Fruit fly (Drosophila melanogaster) whole organism, prepupa: ENCODE results near the gene Cul3.
A peak's percentile ranks its signal among the peaks of the same experiment; 100 is the strongest.

Experiments
- Blimp-1 ChIP-seq: fragments of 200-800 bp; sonication (Bioruptor generic); optimal IDR thresholded peaks from 3 replicates; lab custom pipeline; 2017; ENCODE audit warnings: missing biosample characterization, missing genetic modification characterization, mild to moderate bottlenecking, moderate library complexity, missing genetic modification reagents
- CG11294 ChIP-seq: fragments of 200-800 bp; sonication (Bioruptor generic); IDR thresholded peaks from 2 replicates; pipeline ENCODE4 v1.3.6; 2022; ENCODE audit warnings: missing biosample characterization, missing genetic modification characterization
- CG11762 ChIP-seq: fragments of 200-800 bp; sonication (Bioruptor generic); optimal IDR thresholded peaks from 3 replicates; lab custom pipeline; 2016; ENCODE audit warnings: missing biosample characterization, missing genetic modification characterization; ENCODE audit not compliant: insufficient read depth
- CG11902 ChIP-seq: fragments of 200-800 bp; sonication (Bioruptor generic); optimal IDR thresholded peaks from 3 replicates; lab custom pipeline; 2016; ENCODE audit warnings: missing biosample characterization, missing genetic modification characterization
- CG15336 ChIP-seq: fragments of 200-800 bp; sonication (Bioruptor generic); IDR thresholded peaks from 2 replicates; pipeline ENCODE4 v1.3.6; 2022; ENCODE audit warnings: missing biosample characterization, missing genetic modification characterization
- CG1621 ChIP-seq: fragments of 200-800 bp; sonication (Bioruptor generic); optimal IDR thresholded peaks from 3 replicates; lab custom pipeline; 2018; ENCODE audit warnings: missing biosample characterization, mild to moderate bottlenecking, missing genetic modification characterization
- CG16779 ChIP-seq: fragments of 200-800 bp; sonication (Bioruptor generic); optimal IDR thresholded peaks from 3 replicates; lab custom pipeline; 2017; ENCODE audit warnings: missing biosample characterization, mild to moderate bottlenecking, missing genetic modification characterization
- CG3032 ChIP-seq: fragments of 200-800 bp; optimal IDR thresholded peaks from 2 replicates; lab custom pipeline; 2019; ENCODE audit warnings: missing biosample characterization, mild to moderate bottlenecking, missing genetic modification characterization, moderate library complexity
- CG32006 ChIP-seq: fragments of 200-800 bp; sonication (Bioruptor generic); optimal IDR thresholded peaks from 3 replicates; lab custom pipeline; 2017; ENCODE audit warnings: missing biosample characterization, mild to moderate bottlenecking, missing genetic modification characterization
- CG3919 ChIP-seq: fragments of 200-800 bp; sonication (Bioruptor generic); optimal IDR thresholded peaks from 3 replicates; lab custom pipeline; 2016; ENCODE audit warnings: missing biosample characterization, missing genetic modification characterization
- CG4318 ChIP-seq: fragments of 200-800 bp; sonication (Bioruptor generic); optimal IDR thresholded peaks from 3 replicates; lab custom pipeline; 2017; ENCODE audit warnings: missing biosample characterization, mild to moderate bottlenecking, missing genetic modification characterization
- CG6163 ChIP-seq: fragments of 200-800 bp; sonication (Bioruptor generic); IDR thresholded peaks from 3 replicates; pipeline ENCODE4 v1.3.6; 2022; ENCODE audit warnings: missing biosample characterization, missing genetic modification characterization
- CG6276 ChIP-seq: fragments of 200-800 bp; sonication (Bioruptor generic); optimal IDR thresholded peaks from 2 replicates; lab custom pipeline; 2017; ENCODE audit warnings: missing biosample characterization, mild to moderate bottlenecking, missing genetic modification characterization
- CG6808 ChIP-seq: fragments of 200-800 bp; sonication (Bioruptor generic); optimal IDR thresholded peaks from 3 replicates; lab custom pipeline; 2017; ENCODE audit warnings: missing biosample characterization, missing genetic modification characterization, mild to moderate bottlenecking, moderate library complexity, missing genetic modification reagents
- CG6854 ChIP-seq: fragments of 200-800 bp; sonication (Bioruptor generic); optimal IDR thresholded peaks from 2 replicates; lab custom pipeline; 2017; ENCODE audit warnings: missing biosample characterization, mild to moderate bottlenecking, missing genetic modification characterization
- CG7368 ChIP-seq: fragments of 200-800 bp; sonication (Bioruptor generic); optimal IDR thresholded peaks from 3 replicates; lab custom pipeline; 2016; ENCODE audit warnings: missing biosample characterization, missing genetic modification characterization
- CG8119 ChIP-seq: fragments of 200-800 bp; sonication (Bioruptor generic); IDR thresholded peaks from 3 replicates; pipeline ENCODE4 v1.3.6; 2022; ENCODE audit warnings: missing biosample characterization, missing genetic modification characterization
- CG8319 ChIP-seq: fragments of 200-800 bp; sonication (Bioruptor generic); optimal IDR thresholded peaks from 3 replicates; lab custom pipeline; 2016; ENCODE audit warnings: missing biosample characterization, missing genetic modification characterization
- CG8632 ChIP-seq: fragments of 200-800 bp; sonication (Bioruptor generic); optimal IDR thresholded peaks from 3 replicates; lab custom pipeline; 2016; ENCODE audit warnings: missing biosample characterization, missing genetic modification characterization
- CG9139 ChIP-seq: fragments of 200-800 bp; sonication (Bioruptor generic); optimal IDR thresholded peaks from 3 replicates; lab custom pipeline; 2017; ENCODE audit warnings: missing biosample characterization, mild to moderate bottlenecking, missing genetic modification characterization
- Eip75B ChIP-seq: fragments of 200-800 bp; sonication (Bioruptor generic); optimal IDR thresholded peaks from 3 replicates; lab custom pipeline; 2016; ENCODE audit warnings: missing biosample characterization, missing genetic modification characterization
- Eip93F ChIP-seq: fragments of 200-800 bp; sonication (Bioruptor generic); optimal IDR thresholded peaks from 2 replicates; lab custom pipeline; 2016; ENCODE audit warnings: missing biosample characterization, mild to moderate bottlenecking, missing genetic modification characterization
- Ets96B ChIP-seq: fragments of 200-800 bp; optimal IDR thresholded peaks from 2 replicates; lab custom pipeline; 2019; ENCODE audit warnings: missing biosample characterization, mild to moderate bottlenecking, missing genetic modification characterization, moderate library complexity
- Gug ChIP-seq: fragments of 200-800 bp; sonication (Bioruptor generic); IDR thresholded peaks from 2 replicates; pipeline ENCODE4 v1.3.6; 2022; ENCODE audit warnings: missing biosample characterization, missing genetic modification characterization
- Hr39 ChIP-seq: fragments of 200-800 bp; sonication (Bioruptor generic); optimal IDR thresholded peaks from 2 replicates; lab custom pipeline; 2016; ENCODE audit warnings: missing biosample characterization, missing genetic modification characterization
- Hr4 ChIP-seq: fragments of 200-800 bp; sonication (Bioruptor generic); optimal IDR thresholded peaks from 3 replicates; lab custom pipeline; 2016; ENCODE audit warnings: missing biosample characterization, missing genetic modification characterization
- Lpt ChIP-seq: fragments of 200-800 bp; sonication (Bioruptor generic); optimal IDR thresholded peaks from 3 replicates; lab custom pipeline; 2016; ENCODE audit warnings: missing biosample characterization, missing genetic modification characterization
- Met ChIP-seq: fragments of 200-800 bp; sonication (Bioruptor generic); optimal IDR thresholded peaks from 3 replicates; lab custom pipeline; 2016; ENCODE audit warnings: missing biosample characterization, missing genetic modification characterization
- Smox ChIP-seq: fragments of 200-800 bp; sonication (Bioruptor generic); optimal IDR thresholded peaks from 3 replicates; lab custom pipeline; 2016; ENCODE audit warnings: missing biosample characterization, missing genetic modification characterization
- Sox102F ChIP-seq: fragments of 200-800 bp; sonication (Bioruptor generic); optimal IDR thresholded peaks from 2 replicates; lab custom pipeline; 2016; ENCODE audit warnings: missing biosample characterization, mild to moderate bottlenecking, missing genetic modification characterization
- Sox14 ChIP-seq: fragments of 200-800 bp; sonication (Bioruptor generic); optimal IDR thresholded peaks from 3 replicates; lab custom pipeline; 2016; ENCODE audit warnings: missing biosample characterization, missing genetic modification characterization
- achi ChIP-seq: fragments of 200-800 bp; sonication (Bioruptor generic); optimal IDR thresholded peaks from 3 replicates; lab custom pipeline; 2016; ENCODE audit warnings: missing biosample characterization, missing genetic modification characterization
- cyc ChIP-seq: fragments of 200-800 bp; sonication (Bioruptor generic); optimal IDR thresholded peaks from 3 replicates; lab custom pipeline; 2016; ENCODE audit warnings: missing biosample characterization, missing genetic modification characterization
- dac ChIP-seq: fragments of 200-800 bp; sonication (Bioruptor generic); optimal IDR thresholded peaks from 2 replicates; lab custom pipeline; 2017; ENCODE audit warnings: missing biosample characterization, mild to moderate bottlenecking, missing genetic modification characterization
- dsx ChIP-seq: fragments of 200-800 bp; optimal IDR thresholded peaks from 3 replicates; lab custom pipeline; 2019; ENCODE audit warnings: missing biosample characterization, mild to moderate bottlenecking, missing genetic modification characterization, moderate library complexity; ENCODE audit not compliant: poor library complexity, severe bottlenecking
- esn ChIP-seq: fragments of 200-800 bp; sonication (Bioruptor generic); optimal IDR thresholded peaks from 2 replicates; lab custom pipeline; 2016; ENCODE audit warnings: missing biosample characterization, mild to moderate bottlenecking, missing genetic modification characterization, moderate library complexity
- fd59A ChIP-seq: fragments of 200-800 bp; sonication (Bioruptor generic); optimal IDR thresholded peaks from 2 replicates; lab custom pipeline; 2017; ENCODE audit warnings: missing biosample characterization, mild to moderate bottlenecking, missing genetic modification characterization, missing genetic modification reagents
- fd85E ChIP-seq: fragments of 200-800 bp; sonication (Bioruptor generic); optimal IDR thresholded peaks from 3 replicates; lab custom pipeline; 2016; ENCODE audit warnings: missing biosample characterization, missing genetic modification characterization
- lz ChIP-seq: fragments of 200-800 bp; sonication (Bioruptor generic); optimal IDR thresholded peaks from 3 replicates; lab custom pipeline; 2016; ENCODE audit warnings: missing biosample characterization, missing genetic modification characterization
- net ChIP-seq: fragments of 200-800 bp; sonication (Bioruptor generic); optimal IDR thresholded peaks from 3 replicates; lab custom pipeline; 2016; ENCODE audit warnings: missing biosample characterization, missing genetic modification characterization
- pdm3 ChIP-seq: fragments of 200-800 bp; sonication (Bioruptor generic); optimal IDR thresholded peaks from 3 replicates; lab custom pipeline; 2016; ENCODE audit warnings: missing biosample characterization, missing genetic modification characterization
- salr ChIP-seq, 2 experiments: fragments of 200-800 bp; sonication (Bioruptor generic); optimal IDR thresholded peaks; 3 replicates each; lab custom pipeline; 2016 to 2018; ENCODE audit warnings: missing biosample characterization in 2 of 2, missing genetic modification characterization in 2 of 2, mild to moderate bottlenecking in 1 of 2
- spab ChIP-seq: fragments of 200-800 bp; sonication (Bioruptor generic); optimal IDR thresholded peaks from 2 replicates; lab custom pipeline; 2017; ENCODE audit warnings: missing biosample characterization, mild to moderate bottlenecking, missing genetic modification characterization, missing genetic modification reagents
- ss ChIP-seq, 2 experiments: fragments of 200-800 bp; sonication (Bioruptor generic); optimal IDR thresholded peaks; 2 replicates in 1 of 2; 3 replicates in 1 of 2; lab custom pipeline; 2017 to 2018; ENCODE audit warnings: mild to moderate bottlenecking in 2 of 2, missing biosample characterization in 2 of 2, missing genetic modification characterization in 2 of 2, moderate library complexity in 1 of 2
- svp ChIP-seq: fragments of 200-800 bp; sonication (Bioruptor generic); peaks from one replicate; lab custom pipeline; 2016; ENCODE audit warnings: missing biosample characterization, missing genetic modification characterization
- topi ChIP-seq: fragments of 200-800 bp; sonication (Bioruptor generic); optimal IDR thresholded peaks from 3 replicates; lab custom pipeline; 2016; ENCODE audit warnings: missing biosample characterization, missing genetic modification characterization
- vri ChIP-seq: fragments of 200-800 bp; sonication (Bioruptor generic); optimal IDR thresholded peaks from 3 replicates; lab custom pipeline; 2016; ENCODE audit warnings: missing biosample characterization, mild to moderate bottlenecking, missing genetic modification characterization

The Cul3 gene

dm6 chr2L:15280975-15281374 lies 9.2 kb upstream of the Cul3 start (continued):
- TF ChIP-seq Gug (no peak), CG6276 (GFP tag; lab: Kevin White, UChicago) (no peak), dsx (GFP tag; lab: Kevin White, UChicago) (no peak), CG15336 (GFP tag; lab: Robert Waterston, UW) (no peak), CG6163 (GFP tag; lab: Robert Waterston, UW) (no peak), fd59A (GFP tag; lab: Kevin White, UChicago) (no peak), pdm3 (GFP tag; lab: Kevin White, UChicago) (no peak), Smox (GFP tag; lab: Kevin White, UChicago) (peak; percentile 17), CG8119 (GFP tag; lab: Robert Waterston, UW) (no peak), CG11762 (GFP tag; lab: Kevin White, UChicago) (no peak), CG11294 (no peak), svp (peak; percentile 84), ss (GFP tag; optimal IDR thresholded peaks at IDR 0.05; lab: Kevin White, UChicago) (no peak), salr (GFP tag; optimal IDR thresholded peaks at IDR 0.05; lab: Kevin White, UChicago) (no peak), Sox14 (GFP tag; lab: Kevin White, UChicago) (no peak), Hr4 (no peak), net (no peak), CG9139 (no peak), spab (GFP tag; lab: Kevin White, UChicago) (no peak), CG8319 (GFP tag; lab: Kevin White, UChicago) (no peak), Hr39 (GFP tag; lab: Kevin White, UChicago) (peak; percentile 57), dac (GFP tag; lab: Kevin White, UChicago) (no peak), fd85E (GFP tag; lab: Kevin White, UChicago) (no peak)

DNA sequence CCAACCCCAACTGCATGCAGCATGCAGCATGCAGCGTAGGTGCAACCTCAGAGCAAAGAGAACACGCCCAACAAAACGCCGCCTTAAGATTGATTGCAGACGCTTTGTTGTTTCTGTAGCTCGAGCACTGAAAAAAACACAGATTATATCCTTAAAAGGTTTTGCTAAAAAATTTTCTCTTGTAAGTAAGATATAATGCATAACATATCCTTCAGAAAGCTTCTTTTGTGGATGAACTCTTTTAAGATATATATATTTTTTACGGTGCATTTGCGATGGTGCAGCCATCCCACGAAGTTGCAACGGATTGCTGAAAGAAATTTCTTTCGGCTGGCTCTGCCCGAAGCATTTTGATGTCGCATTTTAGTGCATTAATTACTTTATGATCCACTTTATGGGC lies 4.0 kb upstream of the Cul3 start:
- TF ChIP-seq CG16779 (tag; lab: Kevin White, UChicago) (no peak), vri (GFP tag; lab: Kevin White, UChicago) (peak; percentile 1), CG15336 (GFP tag; lab: Robert Waterston, UW) (peak; percentile 28; the same call in 1 of the 2 replicates), CG4318 (no peak), CG8632 (GFP tag; lab: Kevin White, UChicago) (peak; percentile 39), fd59A (GFP tag; lab: Kevin White, UChicago) (peak; percentile 3), dsx (GFP tag; lab: Kevin White, UChicago) (peak; percentile 36), dac (GFP tag; lab: Kevin White, UChicago) (no peak), ss (GFP tag; optimal IDR thresholded peaks at IDR 0.05; lab: Kevin White, UChicago) (no peak), Ets96B (tag; lab: Kevin White, UChicago) (peak; percentile 21), Hr39 (GFP tag; lab: Kevin White, UChicago) (peak; percentile 62), CG8319 (GFP tag; lab: Kevin White, UChicago) (peak; percentile 13), CG32006 (GFP tag; lab: Kevin White, UChicago) (peak; percentile 31), Sox102F (GFP tag; lab: Kevin White, UChicago) (peak; percentile 65), Eip93F (no peak), Lpt (GFP tag; lab: Kevin White, UChicago) (no peak), svp (peak; percentile 86), CG9139 (no peak), fd85E (GFP tag; lab: Kevin White, UChicago) (no peak), Met (peak; percentile 76), CG6163 (GFP tag; lab: Robert Waterston, UW) (peak; percentile 53; the same call in 2 of the 3 replicates), topi (peak; percentile 66), CG6808 (GFP tag; lab: Kevin White, UChicago) (no peak), CG1621 (tag; lab: Kevin White, UChicago) (no peak), achi (GFP tag; lab: Kevin White, UChicago) (peak; percentile 44), CG11902 (GFP tag; lab: Kevin White, UChicago) (peak; percentile 30), net (peak; percentile 31), CG7368 (GFP tag; lab: Kevin White, UChicago) (peak; percentile 18), spab (GFP tag; lab: Kevin White, UChicago) (peak; percentile 5), lz (peak; percentile 59), Gug (no peak), esn (GFP tag; lab: Kevin White, UChicago) (peak; percentile 79), Eip75B (GFP tag; lab: Kevin White, UChicago) (peak; percentile 65), CG3919 (GFP tag; lab: Kevin White, UChicago) (peak; percentile 62), CG6854 (peak; percentile 25), CG3032 (tag; lab: Kevin White, UChicago) (peak; percentile 27), cyc (GFP tag; lab: Kevin White, UChicago) (peak; percentile 68), Hr4 (peak; percentile 27), Blimp-1 (GFP tag; lab: Kevin White, UChicago) (peak; percentile 14), CG11294 (no peak), Sox14 (GFP tag; lab: Kevin White, UChicago) (peak; percentile 34)
